Fruit fly (Drosophila melanogaster) whole organism, prepupa: ENCODE results near the gene CG32987.

Experiments
- Blimp-1 ChIP-seq: fragments of 200-800 bp; sonication (Bioruptor generic); optimal IDR thresholded peaks from 3 replicates; lab custom pipeline; 2017; ENCODE audit warnings: missing biosample characterization, missing genetic modification characterization, mild to moderate bottlenecking, moderate library complexity, missing genetic modification reagents
- CG11294 ChIP-seq: fragments of 200-800 bp; sonication (Bioruptor generic); IDR thresholded peaks from 2 replicates; pipeline ENCODE4 v1.3.6; 2022; ENCODE audit warnings: missing biosample characterization, missing genetic modification characterization
- CG11762 ChIP-seq: fragments of 200-800 bp; sonication (Bioruptor generic); optimal IDR thresholded peaks from 3 replicates; lab custom pipeline; 2016; ENCODE audit warnings: missing biosample characterization, missing genetic modification characterization; ENCODE audit not compliant: insufficient read depth
- CG11902 ChIP-seq: fragments of 200-800 bp; sonication (Bioruptor generic); optimal IDR thresholded peaks from 3 replicates; lab custom pipeline; 2016; ENCODE audit warnings: missing biosample characterization, missing genetic modification characterization
- CG1621 ChIP-seq: fragments of 200-800 bp; sonication (Bioruptor generic); optimal IDR thresholded peaks from 3 replicates; lab custom pipeline; 2018; ENCODE audit warnings: missing biosample characterization, mild to moderate bottlenecking, missing genetic modification characterization
- CG16779 ChIP-seq: fragments of 200-800 bp; sonication (Bioruptor generic); optimal IDR thresholded peaks from 3 replicates; lab custom pipeline; 2017; ENCODE audit warnings: missing biosample characterization, mild to moderate bottlenecking, missing genetic modification characterization
- CG3032 ChIP-seq: fragments of 200-800 bp; optimal IDR thresholded peaks from 2 replicates; lab custom pipeline; 2019; ENCODE audit warnings: missing biosample characterization, mild to moderate bottlenecking, missing genetic modification characterization, moderate library complexity
- CG32006 ChIP-seq: fragments of 200-800 bp; sonication (Bioruptor generic); optimal IDR thresholded peaks from 3 replicates; lab custom pipeline; 2017; ENCODE audit warnings: missing biosample characterization, mild to moderate bottlenecking, missing genetic modification characterization
- CG34406 ChIP-seq: fragments of 200-800 bp; sonication (Bioruptor generic); optimal IDR thresholded peaks from 3 replicates; lab custom pipeline; 2016; ENCODE audit warnings: missing biosample characterization, missing genetic modification characterization
- CG3919 ChIP-seq: fragments of 200-800 bp; sonication (Bioruptor generic); optimal IDR thresholded peaks from 3 replicates; lab custom pipeline; 2016; ENCODE audit warnings: missing biosample characterization, missing genetic modification characterization
- CG4318 ChIP-seq: fragments of 200-800 bp; sonication (Bioruptor generic); optimal IDR thresholded peaks from 3 replicates; lab custom pipeline; 2017; ENCODE audit warnings: missing biosample characterization, mild to moderate bottlenecking, missing genetic modification characterization
- CG6163 ChIP-seq: fragments of 200-800 bp; sonication (Bioruptor generic); IDR thresholded peaks from 3 replicates; pipeline ENCODE4 v1.3.6; 2022; ENCODE audit warnings: missing biosample characterization, missing genetic modification characterization
- CG6276 ChIP-seq: fragments of 200-800 bp; sonication (Bioruptor generic); optimal IDR thresholded peaks from 2 replicates; lab custom pipeline; 2017; ENCODE audit warnings: missing biosample characterization, mild to moderate bottlenecking, missing genetic modification characterization
- CG6792 ChIP-seq: fragments of 200-800 bp; sonication (Bioruptor generic); optimal IDR thresholded peaks from 3 replicates; lab custom pipeline; 2016; ENCODE audit warnings: missing biosample characterization, missing genetic modification characterization
- CG6808 ChIP-seq: fragments of 200-800 bp; sonication (Bioruptor generic); optimal IDR thresholded peaks from 3 replicates; lab custom pipeline; 2017; ENCODE audit warnings: missing biosample characterization, missing genetic modification characterization, mild to moderate bottlenecking, moderate library complexity, missing genetic modification reagents
- CG6854 ChIP-seq: fragments of 200-800 bp; sonication (Bioruptor generic); optimal IDR thresholded peaks from 2 replicates; lab custom pipeline; 2017; ENCODE audit warnings: missing biosample characterization, mild to moderate bottlenecking, missing genetic modification characterization
- CG7368 ChIP-seq: fragments of 200-800 bp; sonication (Bioruptor generic); optimal IDR thresholded peaks from 3 replicates; lab custom pipeline; 2016; ENCODE audit warnings: missing biosample characterization, missing genetic modification characterization
- CG8119 ChIP-seq: fragments of 200-800 bp; sonication (Bioruptor generic); IDR thresholded peaks from 3 replicates; pipeline ENCODE4 v1.3.6; 2022; ENCODE audit warnings: missing biosample characterization, missing genetic modification characterization
- CG8319 ChIP-seq: fragments of 200-800 bp; sonication (Bioruptor generic); optimal IDR thresholded peaks from 3 replicates; lab custom pipeline; 2016; ENCODE audit warnings: missing biosample characterization, missing genetic modification characterization
- CG8632 ChIP-seq: fragments of 200-800 bp; sonication (Bioruptor generic); optimal IDR thresholded peaks from 3 replicates; lab custom pipeline; 2016; ENCODE audit warnings: missing biosample characterization, missing genetic modification characterization
- CG9139 ChIP-seq: fragments of 200-800 bp; sonication (Bioruptor generic); optimal IDR thresholded peaks from 3 replicates; lab custom pipeline; 2017; ENCODE audit warnings: missing biosample characterization, mild to moderate bottlenecking, missing genetic modification characterization
- Eip75B ChIP-seq: fragments of 200-800 bp; sonication (Bioruptor generic); optimal IDR thresholded peaks from 3 replicates; lab custom pipeline; 2016; ENCODE audit warnings: missing biosample characterization, missing genetic modification characterization
- Eip78C ChIP-seq: fragments of 200-800 bp; sonication (Bioruptor generic); peaks from one replicate; lab custom pipeline; 2016; ENCODE audit warnings: missing biosample characterization, missing genetic modification characterization
- Eip93F ChIP-seq: fragments of 200-800 bp; sonication (Bioruptor generic); optimal IDR thresholded peaks from 2 replicates; lab custom pipeline; 2016; ENCODE audit warnings: missing biosample characterization, mild to moderate bottlenecking, missing genetic modification characterization
- Ets21C ChIP-seq: fragments of 200-800 bp; sonication (Bioruptor generic); optimal IDR thresholded peaks from 3 replicates; lab custom pipeline; 2016; ENCODE audit warnings: missing biosample characterization, missing genetic modification characterization
- Gug ChIP-seq: fragments of 200-800 bp; sonication (Bioruptor generic); IDR thresholded peaks from 2 replicates; pipeline ENCODE4 v1.3.6; 2022; ENCODE audit warnings: missing biosample characterization, missing genetic modification characterization
- Hr38 ChIP-seq: sonication (Bioruptor generic); optimal IDR thresholded peaks from 2 replicates; lab custom pipeline; 2016; ENCODE audit warnings: missing biosample characterization, missing genetic modification characterization
- Hr39 ChIP-seq: fragments of 200-800 bp; sonication (Bioruptor generic); optimal IDR thresholded peaks from 2 replicates; lab custom pipeline; 2016; ENCODE audit warnings: missing biosample characterization, missing genetic modification characterization
- Hr4 ChIP-seq: fragments of 200-800 bp; sonication (Bioruptor generic); optimal IDR thresholded peaks from 3 replicates; lab custom pipeline; 2016; ENCODE audit warnings: missing biosample characterization, missing genetic modification characterization
- Lpt ChIP-seq: fragments of 200-800 bp; sonication (Bioruptor generic); optimal IDR thresholded peaks from 3 replicates; lab custom pipeline; 2016; ENCODE audit warnings: missing biosample characterization, missing genetic modification characterization
- Met ChIP-seq: fragments of 200-800 bp; sonication (Bioruptor generic); optimal IDR thresholded peaks from 3 replicates; lab custom pipeline; 2016; ENCODE audit warnings: missing biosample characterization, missing genetic modification characterization
- OdsH ChIP-seq: fragments of 200-800 bp; sonication (Bioruptor generic); optimal IDR thresholded peaks from 3 replicates; lab custom pipeline; 2016; ENCODE audit warnings: missing biosample characterization, missing genetic modification characterization
- Smox ChIP-seq: fragments of 200-800 bp; sonication (Bioruptor generic); optimal IDR thresholded peaks from 3 replicates; lab custom pipeline; 2016; ENCODE audit warnings: missing biosample characterization, missing genetic modification characterization
- Sox102F ChIP-seq: fragments of 200-800 bp; sonication (Bioruptor generic); optimal IDR thresholded peaks from 2 replicates; lab custom pipeline; 2016; ENCODE audit warnings: missing biosample characterization, mild to moderate bottlenecking, missing genetic modification characterization
- Sox14 ChIP-seq: fragments of 200-800 bp; sonication (Bioruptor generic); optimal IDR thresholded peaks from 3 replicates; lab custom pipeline; 2016; ENCODE audit warnings: missing biosample characterization, missing genetic modification characterization
- achi ChIP-seq: fragments of 200-800 bp; sonication (Bioruptor generic); optimal IDR thresholded peaks from 3 replicates; lab custom pipeline; 2016; ENCODE audit warnings: missing biosample characterization, missing genetic modification characterization
- acj6 ChIP-seq: fragments of 200-800 bp; sonication (Bioruptor generic); optimal IDR thresholded peaks from 3 replicates; lab custom pipeline; 2016; ENCODE audit warnings: missing biosample characterization, missing genetic modification characterization
- cyc ChIP-seq: fragments of 200-800 bp; sonication (Bioruptor generic); optimal IDR thresholded peaks from 3 replicates; lab custom pipeline; 2016; ENCODE audit warnings: missing biosample characterization, missing genetic modification characterization
- dac ChIP-seq: fragments of 200-800 bp; sonication (Bioruptor generic); optimal IDR thresholded peaks from 2 replicates; lab custom pipeline; 2017; ENCODE audit warnings: missing biosample characterization, mild to moderate bottlenecking, missing genetic modification characterization
- dsx ChIP-seq: fragments of 200-800 bp; optimal IDR thresholded peaks from 3 replicates; lab custom pipeline; 2019; ENCODE audit warnings: missing biosample characterization, mild to moderate bottlenecking, missing genetic modification characterization, moderate library complexity; ENCODE audit not compliant: poor library complexity, severe bottlenecking
- eg ChIP-seq: fragments of 200-800 bp; sonication (Bioruptor generic); IDR thresholded peaks from 3 replicates; pipeline ENCODE4 v1.3.6; 2022; ENCODE audit warnings: missing biosample characterization, missing genetic modification characterization
- esn ChIP-seq: fragments of 200-800 bp; sonication (Bioruptor generic); optimal IDR thresholded peaks from 2 replicates; lab custom pipeline; 2016; ENCODE audit warnings: missing biosample characterization, mild to moderate bottlenecking, missing genetic modification characterization, moderate library complexity
- fd59A ChIP-seq: fragments of 200-800 bp; sonication (Bioruptor generic); optimal IDR thresholded peaks from 2 replicates; lab custom pipeline; 2017; ENCODE audit warnings: missing biosample characterization, mild to moderate bottlenecking, missing genetic modification characterization, missing genetic modification reagents
- fd85E ChIP-seq: fragments of 200-800 bp; sonication (Bioruptor generic); optimal IDR thresholded peaks from 3 replicates; lab custom pipeline; 2016; ENCODE audit warnings: missing biosample characterization, missing genetic modification characterization
- fkh ChIP-seq: fragments of 200-800 bp; sonication (Bioruptor generic); optimal IDR thresholded peaks from 3 replicates; lab custom pipeline; 2017; ENCODE audit warnings: missing biosample characterization, mild to moderate bottlenecking, missing genetic modification characterization, moderate library complexity
- lz ChIP-seq: fragments of 200-800 bp; sonication (Bioruptor generic); optimal IDR thresholded peaks from 3 replicates; lab custom pipeline; 2016; ENCODE audit warnings: missing biosample characterization, missing genetic modification characterization
- net ChIP-seq: fragments of 200-800 bp; sonication (Bioruptor generic); optimal IDR thresholded peaks from 3 replicates; lab custom pipeline; 2016; ENCODE audit warnings: missing biosample characterization, missing genetic modification characterization
- pdm3 ChIP-seq: fragments of 200-800 bp; sonication (Bioruptor generic); optimal IDR thresholded peaks from 3 replicates; lab custom pipeline; 2016; ENCODE audit warnings: missing biosample characterization, missing genetic modification characterization
- salr ChIP-seq, 2 experiments: fragments of 200-800 bp; sonication (Bioruptor generic); optimal IDR thresholded peaks; 3 replicates each; lab custom pipeline; 2016 to 2018; ENCODE audit warnings: missing biosample characterization in 2 of 2, missing genetic modification characterization in 2 of 2, mild to moderate bottlenecking in 1 of 2
- spab ChIP-seq: fragments of 200-800 bp; sonication (Bioruptor generic); optimal IDR thresholded peaks from 2 replicates; lab custom pipeline; 2017; ENCODE audit warnings: missing biosample characterization, mild to moderate bottlenecking, missing genetic modification characterization, missing genetic modification reagents
- ss ChIP-seq, 2 experiments: fragments of 200-800 bp; sonication (Bioruptor generic); optimal IDR thresholded peaks; 2 replicates in 1 of 2; 3 replicates in 1 of 2; lab custom pipeline; 2017 to 2018; ENCODE audit warnings: mild to moderate bottlenecking in 2 of 2, missing biosample characterization in 2 of 2, missing genetic modification characterization in 2 of 2, moderate library complexity in 1 of 2
- svp ChIP-seq: fragments of 200-800 bp; sonication (Bioruptor generic); peaks from one replicate; lab custom pipeline; 2016; ENCODE audit warnings: missing biosample characterization, missing genetic modification characterization
- topi ChIP-seq: fragments of 200-800 bp; sonication (Bioruptor generic); optimal IDR thresholded peaks from 3 replicates; lab custom pipeline; 2016; ENCODE audit warnings: missing biosample characterization, missing genetic modification characterization

The CG32987 gene

DNA sequence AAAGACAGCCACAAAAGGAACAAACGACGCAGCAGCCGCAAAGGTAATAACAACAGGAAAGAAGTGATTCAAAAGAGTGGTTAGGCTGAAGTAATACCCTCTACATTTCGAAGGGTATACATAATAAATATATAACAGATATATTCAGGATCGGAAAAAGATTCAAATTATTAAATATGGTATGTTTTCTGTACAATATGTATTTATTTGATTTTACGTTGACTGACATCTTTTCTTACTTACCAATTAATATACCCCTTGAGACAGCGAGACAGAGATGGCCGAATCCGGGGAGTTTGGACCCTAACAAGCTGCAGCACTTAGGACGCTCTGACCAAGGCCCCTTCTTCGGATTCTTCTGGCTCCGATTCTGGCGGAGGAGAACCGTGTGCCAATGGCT lies 42.7 kb downstream of the CG32987 start:
- no peak for TF ChIP-seq CG16779
- TF ChIP-seq CG11294 (GFP tag; lab: Robert Waterston, UW) = no peak
- peak; percentile 6 for TF ChIP-seq Hr39
- TF ChIP-seq Lpt (GFP tag; lab: Kevin White, UChicago) = no peak
- TF ChIP-seq dac (GFP tag; lab: Kevin White, UChicago) = no peak
- no peak for TF ChIP-seq OdsH (GFP tag; lab: Kevin White, UChicago)
- TF ChIP-seq Gug (GFP tag; lab: Robert Waterston, UW) = no peak
- no peak for TF ChIP-seq pdm3 (GFP tag; lab: Kevin White, UChicago)
- TF ChIP-seq Smox = peak; percentile 52
- TF ChIP-seq CG6163 (GFP tag; lab: Robert Waterston, UW) = no peak
- TF ChIP-seq cyc (GFP tag; lab: Kevin White, UChicago) = peak; percentile 38
- peak; percentile 8 for TF ChIP-seq Sox102F
- peak; percentile 10 for TF ChIP-seq CG6792 (GFP tag; lab: Kevin White, UChicago)
- TF ChIP-seq acj6 (GFP tag; lab: Kevin White, UChicago) = no peak
- peak; percentile 78 for TF ChIP-seq Eip78C (GFP tag; lab: Kevin White, UChicago)
- peak; percentile 16 for TF ChIP-seq achi (GFP tag; lab: Kevin White, UChicago)
- no peak for TF ChIP-seq Eip93F
- TF ChIP-seq Blimp-1 = no peak
- TF ChIP-seq Eip75B (GFP tag; lab: Kevin White, UChicago) = peak; percentile 27
- TF ChIP-seq topi = peak; percentile 53
- TF ChIP-seq CG7368 (GFP tag; lab: Kevin White, UChicago) = no peak
- no peak for TF ChIP-seq ss (GFP tag; optimal IDR thresholded peaks at IDR 0.05; lab: Kevin White, UChicago)
- peak; percentile 55 for TF ChIP-seq Met (GFP tag; lab: Kevin White, UChicago)
- TF ChIP-seq CG11762 (GFP tag; lab: Kevin White, UChicago) = no peak
- TF ChIP-seq dsx (GFP tag; lab: Kevin White, UChicago) = no peak
- TF ChIP-seq esn = peak; percentile 43
- TF ChIP-seq CG6276 (GFP tag; lab: Kevin White, UChicago) = no peak
- no peak for TF ChIP-seq eg (GFP tag; lab: Robert Waterston, UW)
- TF ChIP-seq svp = peak; percentile 75
- no peak for TF ChIP-seq CG34406 (GFP tag; lab: Kevin White, UChicago)
- no peak for TF ChIP-seq Hr38 (GFP tag; lab: Kevin White, UChicago)
- TF ChIP-seq Sox14 = peak; percentile 0
- peak in 1 of 2 experiments; percentile 35 for TF ChIP-seq salr (GFP tag; optimal IDR thresholded peaks at IDR 0.05; lab: Kevin White, UChicago)
- TF ChIP-seq CG8632 = no peak
- no peak for TF ChIP-seq CG11902 (GFP tag; lab: Kevin White, UChicago)
- no peak for TF ChIP-seq Ets21C (GFP tag; lab: Kevin White, UChicago)
- no peak for TF ChIP-seq CG6854 (GFP tag; lab: Kevin White, UChicago)
- no peak for TF ChIP-seq fd85E
- peak; percentile 49 for TF ChIP-seq CG3032 (tag; lab: Kevin White, UChicago)
- TF ChIP-seq CG3919 (GFP tag; lab: Kevin White, UChicago) = peak; percentile 19
- TF ChIP-seq Hr4 (GFP tag; lab: Kevin White, UChicago) = no peak
- TF ChIP-seq net (GFP tag; lab: Kevin White, UChicago) = no peak
- no peak for TF ChIP-seq CG8119
- peak; percentile 26 for TF ChIP-seq CG6808 (GFP tag; lab: Kevin White, UChicago)
- TF ChIP-seq CG9139 = no peak
- no peak for TF ChIP-seq fd59A (GFP tag; lab: Kevin White, UChicago)
- peak; percentile 12 for TF ChIP-seq CG1621 (tag; lab: Kevin White, UChicago)
- peak; percentile 29 for TF ChIP-seq lz (GFP tag; lab: Kevin White, UChicago)
- TF ChIP-seq CG32006 (GFP tag; lab: Kevin White, UChicago) = no peak
- no peak for TF ChIP-seq CG4318 (GFP tag; lab: Kevin White, UChicago)
- TF ChIP-seq spab (GFP tag; lab: Kevin White, UChicago) = peak; percentile 29
- no peak for TF ChIP-seq CG8319
- no peak for TF ChIP-seq fkh (GFP tag; lab: Kevin White, UChicago)
